Worm (Caenorhabditis elegans): Measurements from ENCODE around the gene B0304.2.

- TF ChIP-seq flt-1 (GFP tag; IDR thresholded peaks at IDR 0.05) (no peak), tbx-11 (GFP tag; IDR thresholded peaks at IDR 0.05) (no peak), ceh-36 (tag; optimal IDR thresholded peaks at IDR 0.05) (no peak), aly-1 (tag; optimal IDR thresholded peaks at IDR 0.05) (no peak), ceh-13 (GFP tag; optimal IDR thresholded peaks at IDR 0.05) (no peak), ama-1 (optimal IDR thresholded peaks at IDR 0.05) (no peak), sea-1 (GFP tag; conservative IDR thresholded peaks at IDR 0.05) (no peak), hnd-1 (tag; optimal IDR thresholded peaks at IDR 0.05) (no peak), hmbx-1 (tag; optimal IDR thresholded peaks at IDR 0.05) (no peak), hmg-4 (GFP tag; optimal IDR thresholded peaks at IDR 0.05) (no peak), tbx-37 (GFP tag; conservative IDR thresholded peaks at IDR 0.05) (no peak), F13C5.2 (tag; optimal IDR thresholded peaks at IDR 0.05) (no peak), scrt-1 (GFP tag; IDR thresholded peaks at IDR 0.05) (no peak)
These were observed 39.1 kb downstream of the B0304.2 start, which contains the start of gene dao-2 for ce11 chrII:4562503-4563000.
